ENCODE assay signal across 2 worm cellular contexts in genomic region chrII:10924669-10925068, ce11.
TF ChIP-seq lines count a peak whose summit lies in the region.

No protein-coding gene starts in this region.

TF ChIP-seq in whole organism, L1 larva, 84 proteins besides CTCF, POLR2A, EP300 and RAD21 (continued from another document):
- TF ChIP-seq ceh-82 (tag; optimal IDR thresholded peaks at IDR 0.05; lab: Kevin White, UChicago) (no peak), unc-86 (tag; optimal IDR thresholded peaks at IDR 0.05; lab: Kevin White, UChicago) (no peak), nhr-85 (tag; lab: Kevin White, UChicago) (no peak), sptf-1 (tag; optimal IDR thresholded peaks at IDR 0.05; lab: Kevin White, UChicago) (no peak), nhr-71 (tag; optimal IDR thresholded peaks at IDR 0.05; lab: Kevin White, UChicago) (peak; percentile 50), ama-1 (optimal IDR thresholded peaks at IDR 0.05; lab: Kevin White, UChicago) (no peak), pax-3 (tag; optimal IDR thresholded peaks at IDR 0.05; lab: Kevin White, UChicago) (no peak), elt-2 (tag; optimal IDR thresholded peaks at IDR 0.05; lab: Kevin White, UChicago) (peak; percentile 86), nhr-28 (tag; optimal IDR thresholded peaks at IDR 0.05; lab: Kevin White, UChicago) (no peak), pag-3 (tag; optimal IDR thresholded peaks at IDR 0.05; lab: Kevin White, UChicago; ENCODE audit: borderline replicate concordance, insufficient read depth) (no peak), skn-1 (tag; optimal IDR thresholded peaks at IDR 0.05; lab: Kevin White, UChicago) (no peak), nhr-76 (tag; optimal IDR thresholded peaks at IDR 0.05; lab: Kevin White, UChicago) (no peak), pqm-1 (tag; optimal IDR thresholded peaks at IDR 0.05; lab: Kevin White, UChicago) (no peak), nhr-19 (GFP tag; conservative IDR thresholded peaks at IDR 0.05; lab: Robert Waterston, UW) (0 out of 2 replicates have a peak, but pooled peaks have one; percentile 11), unc-130 (tag; optimal IDR thresholded peaks at IDR 0.05; lab: Kevin White, UChicago) (no peak), ztf-4 (tag; optimal IDR thresholded peaks at IDR 0.05; lab: Kevin White, UChicago) (no peak), nhr-237 (tag; optimal IDR thresholded peaks at IDR 0.05; lab: Kevin White, UChicago) (no peak), efl-1 (optimal IDR thresholded peaks at IDR 0.05; lab: Kevin White, UChicago) (no peak), efl-1 (GFP tag; optimal IDR thresholded peaks at IDR 0.05 in 1 of 2; lab: Kevin White, UChicago) (no peak), tlp-1 (tag; optimal IDR thresholded peaks at IDR 0.05; lab: Kevin White, UChicago) (no peak), grh-1 (GFP tag; IDR thresholded peaks at IDR 0.05; lab: Robert Waterston, UW) (no peak), zag-1 (tag; optimal IDR thresholded peaks at IDR 0.05; lab: Kevin White, UChicago) (no peak), tbx-2 (tag; optimal IDR thresholded peaks at IDR 0.05; lab: Kevin White, UChicago) (no peak), nhr-20 (tag; optimal IDR thresholded peaks at IDR 0.05; lab: Kevin White, UChicago) (peak; percentile 45), snu-23 (GFP tag; optimal IDR thresholded peaks at IDR 0.05; lab: Kevin White, UChicago) (peak; percentile 8), nhr-12 (tag; optimal IDR thresholded peaks at IDR 0.05; lab: Kevin White, UChicago) (no peak), dpl-1 (GFP tag; optimal IDR thresholded peaks at IDR 0.05; lab: Kevin White, UChicago) (no peak), nhr-90 (tag; optimal IDR thresholded peaks at IDR 0.05; lab: Kevin White, UChicago; ENCODE audit: poor library complexity) (peak; percentile 42), unc-98 (GFP tag; IDR thresholded peaks at IDR 0.05; lab: Robert Waterston, UW) (no peak), hpl-2 (GFP tag; optimal IDR thresholded peaks at IDR 0.05; lab: Kevin White, UChicago) (no peak), elt-3 (tag; optimal IDR thresholded peaks at IDR 0.05; lab: Kevin White, UChicago) (peak in 2 of 6 experiments; percentile 11 to 69), hlh-17 (GFP tag; optimal IDR thresholded peaks at IDR 0.05; lab: Kevin White, UChicago; ENCODE audit: borderline replicate concordance) (no peak), xbp-1 (tag; optimal IDR thresholded peaks at IDR 0.05; lab: Kevin White, UChicago) (no peak), jun-1 (tag; optimal IDR thresholded peaks at IDR 0.05; lab: Kevin White, UChicago) (no peak), ztf-11 (tag; optimal IDR thresholded peaks at IDR 0.05; lab: Kevin White, UChicago) (no peak), C04F5.9 (tag; optimal IDR thresholded peaks at IDR 0.05; lab: Kevin White, UChicago) (no peak), mdl-1 (tag; optimal IDR thresholded peaks at IDR 0.05; lab: Kevin White, UChicago) (no peak), hlh-4 (tag; optimal IDR thresholded peaks at IDR 0.05; lab: Kevin White, UChicago) (no peak), efl-3 (GFP tag; optimal IDR thresholded peaks at IDR 0.05; lab: Kevin White, UChicago) (no peak), fkh-10 (GFP tag; optimal IDR thresholded peaks at IDR 0.05; lab: Kevin White, UChicago) (no peak), Y116A8C.19 (tag; optimal IDR thresholded peaks at IDR 0.05; lab: Kevin White, UChicago; ENCODE audit: borderline replicate concordance) (no peak), aha-1 (tag; optimal IDR thresholded peaks at IDR 0.05; lab: Kevin White, UChicago) (no peak), mep-1 (tag; optimal IDR thresholded peaks at IDR 0.05; lab: Kevin White, UChicago) (no peak), ceh-63 (GFP tag; optimal IDR thresholded peaks at IDR 0.05; lab: Kevin White, UChicago) (no peak), nhr-84 (tag; optimal IDR thresholded peaks at IDR 0.05; lab: Kevin White, UChicago) (no peak), ceh-8 (GFP tag; optimal IDR thresholded peaks at IDR 0.05; lab: Kevin White, UChicago) (no peak), lir-3 (tag; optimal IDR thresholded peaks at IDR 0.05; lab: Kevin White, UChicago; ENCODE audit: poor library complexity) (no peak), fos-1 (tag; optimal IDR thresholded peaks at IDR 0.05; lab: Kevin White, UChicago) (no peak), sup-37 (GFP tag; optimal IDR thresholded peaks at IDR 0.05; lab: Kevin White, UChicago) (no peak), nhr-47 (tag; optimal IDR thresholded peaks at IDR 0.05; lab: Kevin White, UChicago) (no peak), zip-4 (GFP tag; optimal IDR thresholded peaks at IDR 0.05; lab: Kevin White, UChicago) (no peak), lin-39 (tag; optimal IDR thresholded peaks at IDR 0.05; lab: Kevin White, UChicago) (no peak), lin-35 (GFP tag; optimal IDR thresholded peaks at IDR 0.05; lab: Kevin White, UChicago) (peak in 1 of 2 experiments; percentile 27), unc-62 (GFP tag; optimal IDR thresholded peaks at IDR 0.05; lab: Kevin White, UChicago) (no peak), rnt-1 (tag; optimal IDR thresholded peaks at IDR 0.05; lab: Kevin White, UChicago) (no peak), unc-30 (tag; optimal IDR thresholded peaks at IDR 0.05; lab: Kevin White, UChicago) (no peak), isw-1 (GFP tag; IDR thresholded peaks at IDR 0.05; lab: Robert Waterston, UW) (no peak), dsc-1 (tag; optimal IDR thresholded peaks at IDR 0.05; lab: Kevin White, UChicago) (no peak), sox-4 (tag; optimal IDR thresholded peaks at IDR 0.05; lab: Kevin White, UChicago) (no peak), F16B12.6 (tag; optimal IDR thresholded peaks at IDR 0.05; lab: Kevin White, UChicago) (no peak), fkh-4 (tag; optimal IDR thresholded peaks at IDR 0.05; lab: Kevin White, UChicago; ENCODE audit: borderline replicate concordance) (no peak), lin-14 (GFP tag; optimal IDR thresholded peaks at IDR 0.05; lab: Kevin White, UChicago) (peak; percentile 39), aly-2 (tag; optimal IDR thresholded peaks at IDR 0.05; lab: Kevin White, UChicago) (no peak), lin-15B (tag; optimal IDR thresholded peaks at IDR 0.05; lab: Kevin White, UChicago) (no peak), mef-2 (tag; optimal IDR thresholded peaks at IDR 0.05; lab: Kevin White, UChicago) (no peak)

TF ChIP-seq in whole organism, L4 larva, 104 proteins besides CTCF, POLR2A, EP300 and RAD21 (continued from another document):
- TF ChIP-seq T20F7.1 (GFP tag; optimal IDR thresholded peaks at IDR 0.05; lab: Kevin White, UChicago) (no peak), lin-13 (GFP tag; optimal IDR thresholded peaks at IDR 0.05; lab: Kevin White, UChicago) (no peak), hif-1 (tag; optimal IDR thresholded peaks at IDR 0.05; lab: Kevin White, UChicago) (peak in 1 of 2 experiments; percentile 56), dmd-6 (GFP tag; IDR thresholded peaks at IDR 0.05; lab: Robert Waterston, UW) (peak; percentile 89), unc-62 (GFP tag; optimal IDR thresholded peaks at IDR 0.05 in 1 of 2; lab: Kevin White, UChicago) (no peak), unc-62 (tag; optimal IDR thresholded peaks at IDR 0.05; lab: Kevin White, UChicago) (no peak), aha-1 (tag; lab: Kevin White, UChicago) (peak; percentile 83), ZK337.2 (GFP tag; IDR thresholded peaks at IDR 0.05; lab: Robert Waterston, UW) (no peak), spr-1 (tag; optimal IDR thresholded peaks at IDR 0.05; lab: Kevin White, UChicago) (no peak), php-3 (GFP tag; IDR thresholded peaks at IDR 0.05; lab: Robert Waterston, UW) (peak; percentile 91), nhr-28 (tag; optimal IDR thresholded peaks at IDR 0.05; lab: Kevin White, UChicago) (peak; percentile 97), hlh-11 (tag; optimal IDR thresholded peaks at IDR 0.05; lab: Kevin White, UChicago) (peak; percentile 80), hmg-1.1 (GFP tag; IDR thresholded peaks at IDR 0.05; lab: Robert Waterston, UW) (no peak)
TF ChIP-seq in whole organism, L4 larva: peak in this region for 20.
